Fruit fly (Drosophila melanogaster): Measurements from ENCODE around the gene modSP.

DNA sequence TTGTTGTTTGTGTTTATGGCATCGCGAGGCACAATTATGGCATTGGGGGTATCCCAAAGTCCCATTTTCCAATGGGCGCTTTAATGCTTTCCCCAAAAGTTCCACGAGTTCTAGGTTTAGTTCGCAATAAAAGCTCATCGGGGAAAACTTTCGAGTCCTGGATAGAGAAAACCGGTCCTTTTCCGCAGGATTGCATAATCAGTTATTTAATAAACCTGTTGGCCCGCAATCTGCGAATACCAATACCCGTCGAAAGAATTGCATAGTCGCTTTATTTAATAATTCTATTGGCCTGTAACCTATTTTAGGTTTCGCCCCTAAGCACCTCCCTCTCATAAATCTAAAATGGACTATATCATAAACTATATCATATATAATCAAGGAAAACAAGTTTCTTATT is 49.5 kb downstream of the modSP start:
- TF ChIP-seq CG10348 (GFP tag; IDR thresholded peaks at IDR 0.05) = no peak
- TF ChIP-seq Ets98B (GFP tag; IDR thresholded peaks at IDR 0.05) = no peak
- no peak for TF ChIP-seq gl (tag; optimal IDR thresholded peaks at IDR 0.05)
- no peak for TF ChIP-seq EcR (GFP tag; optimal IDR thresholded peaks at IDR 0.05)
- no peak for TF ChIP-seq CG12605 (GFP tag; IDR thresholded peaks at IDR 0.05)
- no peak for TF ChIP-seq rn (GFP tag; IDR thresholded peaks at IDR 0.05)
- TF ChIP-seq D1 (tag; optimal IDR thresholded peaks at IDR 0.05) = no peak
- no peak for TF ChIP-seq CG32121 (GFP tag; IDR thresholded peaks at IDR 0.05)
- TF ChIP-seq CG34367 (tag; optimal IDR thresholded peaks at IDR 0.05) = no peak
- no peak for TF ChIP-seq CG15710 (tag; optimal IDR thresholded peaks at IDR 0.05)
